Fruit fly (Drosophila melanogaster): ENCODE results near the gene PTPMT1.

Gene PTPMT1

dm6 chr3R:23767417-23767853 is 9.3 kb downstream of the PTPMT1 start, which contains the start of the genes CG10214 and CG10375 (continued):
- TF ChIP-seq CG11560 (tag; IDR thresholded peaks at IDR 0.05) (peak; percentile 81; the same call in 2 of the 3 replicates), tx (GFP tag; optimal IDR thresholded peaks at IDR 0.05) (peak; percentile 81), jumu (GFP tag; optimal IDR thresholded peaks at IDR 0.05) (peak; percentile 84), al (GFP tag; IDR thresholded peaks at IDR 0.05) (peak; percentile 50), exex (tag; optimal IDR thresholded peaks at IDR 0.05) (peak; percentile 39), Hr51 (GFP tag; optimal IDR thresholded peaks at IDR 0.05) (peak in 1 of 2 experiments; percentile 68), HmgD (GFP tag; optimal IDR thresholded peaks at IDR 0.05) (peak; percentile 86), CG32532 (GFP tag; IDR thresholded peaks at IDR 0.05) (peak; percentile 59; the same call in 1 of the 2 replicates), CG32772 (GFP tag; IDR thresholded peaks at IDR 0.05) (peak; percentile 48; the same call in 1 of the 2 replicates), CG8388 (GFP tag; optimal IDR thresholded peaks at IDR 0.05) (peak; percentile 56), esg (GFP tag; conservative IDR thresholded peaks at IDR 0.05) (0 out of 2 replicates have a peak, but pooled peaks have one; percentile 35), jing (GFP tag; optimal IDR thresholded peaks at IDR 0.05) (no peak), MTF-1 (GFP tag; optimal IDR thresholded peaks at IDR 0.05; ENCODE audit: borderline replicate concordance) (no peak), CG9932 (GFP tag; IDR thresholded peaks at IDR 0.05) (peak; percentile 69), Hr78 (GFP tag; optimal IDR thresholded peaks at IDR 0.05) (no peak), CG3847 (GFP tag; IDR thresholded peaks at IDR 0.05) (peak; percentile 82), CG11456 (GFP tag; IDR thresholded peaks at IDR 0.05) (no peak), ind (GFP tag; optimal IDR thresholded peaks at IDR 0.05) (peak; percentile 80), CG2129 (GFP tag; IDR thresholded peaks at IDR 0.05; ENCODE audit: partially characterized antibody) (0 out of 2 replicates have a peak, but pooled peaks have one; percentile 19), CG14667 (GFP tag; IDR thresholded peaks at IDR 0.05) (no peak), CG6813 (GFP tag; optimal IDR thresholded peaks at IDR 0.05) (no peak), ap (GFP tag; IDR thresholded peaks at IDR 0.05) (no peak), CG17802 (tag; optimal IDR thresholded peaks at IDR 0.05) (peak; percentile 35), CG6254 (GFP tag; optimal IDR thresholded peaks at IDR 0.05) (no peak), CHES-1-like (GFP tag; optimal IDR thresholded peaks at IDR 0.05) (peak; percentile 90), ro (GFP tag; IDR thresholded peaks at IDR 0.05) (no peak), zen (tag; optimal IDR thresholded peaks at IDR 0.05) (peak; percentile 78), CG12942 (GFP tag; optimal IDR thresholded peaks at IDR 0.05) (peak; percentile 76), da (GFP tag; optimal IDR thresholded peaks at IDR 0.05) (peak; percentile 71), Camta (GFP tag; optimal IDR thresholded peaks at IDR 0.05) (peak; percentile 78), Opbp (GFP tag; IDR thresholded peaks at IDR 0.05; ENCODE audit: partially characterized antibody) (peak; percentile 7; the same call in 1 of the 3 replicates), prd (optimal IDR thresholded peaks at IDR 0.05) (no peak), prd (GFP tag; IDR thresholded peaks at IDR 0.05) (peak; percentile 74), H15 (GFP tag; IDR thresholded peaks at IDR 0.05) (no peak), sim (GFP tag; IDR thresholded peaks at IDR 0.05) (no peak), vnd (GFP tag; IDR thresholded peaks at IDR 0.05; ENCODE audit: partially characterized antibody) (no peak), bsh (GFP tag; optimal IDR thresholded peaks at IDR 0.05) (peak in 1 of 2 experiments; percentile 76), ab (GFP tag; optimal IDR thresholded peaks at IDR 0.05) (peak; percentile 46), tio (GFP tag; optimal IDR thresholded peaks at IDR 0.05) (no peak), sisA (GFP tag; IDR thresholded peaks at IDR 0.05) (peak; percentile 60), CG5953 (GFP tag; IDR thresholded peaks at IDR 0.05) (no peak), tll (GFP tag; optimal IDR thresholded peaks at IDR 0.05) (peak in 1 of 2 experiments; percentile 14), twi (tag; optimal IDR thresholded peaks at IDR 0.05) (peak; percentile 85), CG6654 (GFP tag; optimal IDR thresholded peaks at IDR 0.05) (no peak), unc-4 (GFP tag; IDR thresholded peaks at IDR 0.05; ENCODE audit: partially characterized antibody) (peak; percentile 58; the same call in 1 of the 2 replicates), ham (GFP tag; IDR thresholded peaks at IDR 0.05) (no peak), chn (GFP tag; optimal IDR thresholded peaks at IDR 0.05) (peak; percentile 86), Bgb (GFP tag; IDR thresholded peaks at IDR 0.05; ENCODE audit: partially characterized antibody) (no peak; the same call in 1 of the 2 replicates), CG11398 (GFP tag; optimal IDR thresholded peaks at IDR 0.05) (peak; percentile 64), YL-1 (GFP tag; optimal IDR thresholded peaks at IDR 0.05) (peak; percentile 94)
